Fruit fly (Drosophila melanogaster) whole organism, embryonic: ENCODE data around the gene Ir25a.

ENCODE experiments used
- Antp ChIP-seq: fragments of 200-800 bp; sonication (Bioruptor generic); optimal IDR thresholded peaks from 3 replicates; lab custom pipeline; 2016; ENCODE audit warnings: missing biosample characterization, missing genetic modification characterization
- CG11093 ChIP-seq: fragments of 200-800 bp; sonication (Bioruptor generic); IDR thresholded peaks from 3 replicates; pipeline ENCODE4 v1.3.6; 2022; ENCODE audit warnings: missing biosample characterization, missing genetic modification characterization
- CG11695 ChIP-seq: fragments of 200-800 bp; sonication (Bioruptor generic); IDR thresholded peaks from 3 replicates; pipeline ENCODE4 v1.3.6; 2022; ENCODE audit warnings: missing biosample characterization, missing genetic modification characterization
- CG12071 ChIP-seq: fragments of 200-800 bp; sonication (Bioruptor generic); optimal IDR thresholded peaks from 3 replicates; lab custom pipeline; 2018; ENCODE audit warnings: missing biosample characterization, mild to moderate bottlenecking, missing genetic modification characterization
- CG14667 ChIP-seq: fragments of 200-800 bp; sonication (Bioruptor generic); IDR thresholded peaks from 2 replicates; pipeline ENCODE4 v1.3.6; 2022; ENCODE audit warnings: missing biosample characterization, missing genetic modification characterization
- CG17829 ChIP-seq: fragments of 200-800 bp; optimal IDR thresholded peaks from 2 replicates; lab custom pipeline; 2019; ENCODE audit warnings: missing biosample characterization, mild to moderate bottlenecking, missing genetic modification characterization, moderate library complexity
- CG18262 ChIP-seq: fragments of 200-800 bp; optimal IDR thresholded peaks from 3 replicates; lab custom pipeline; 2019; ENCODE audit warnings: missing biosample characterization, mild to moderate bottlenecking, missing genetic modification characterization, moderate library complexity
- CG18599 ChIP-seq: fragments of 200-800 bp; sonication (Bioruptor generic); optimal IDR thresholded peaks from 3 replicates; lab custom pipeline; 2017; ENCODE audit warnings: missing biosample characterization, missing genetic modification characterization, mild to moderate bottlenecking, moderate library complexity, missing genetic modification reagents
- CG2678 ChIP-seq: fragments of 200-800 bp; sonication (Bioruptor generic); optimal IDR thresholded peaks from 3 replicates; lab custom pipeline; 2019; ENCODE audit warnings: missing biosample characterization, mild to moderate bottlenecking, missing genetic modification characterization, moderate library complexity
- CG2875 ChIP-seq: fragments of 200-800 bp; sonication (Bioruptor generic); optimal IDR thresholded peaks from 2 replicates; lab custom pipeline; 2017; ENCODE audit warnings: missing biosample characterization, mild to moderate bottlenecking, missing genetic modification characterization, missing genetic modification reagents
- CG3163 ChIP-seq: fragments of 200-800 bp; sonication (Bioruptor generic); optimal IDR thresholded peaks from 3 replicates; lab custom pipeline; 2016; ENCODE audit warnings: missing biosample characterization, missing genetic modification characterization
- CG32772 ChIP-seq: fragments of 200-800 bp; sonication (Bioruptor generic); IDR thresholded peaks from 2 replicates; pipeline ENCODE4 v1.3.6; 2022; ENCODE audit warnings: missing biosample characterization, missing genetic modification characterization
- CG34422 ChIP-seq: fragments of 200-800 bp; sonication (Bioruptor generic); IDR thresholded peaks from 3 replicates; pipeline ENCODE4 v1.3.6; 2022; ENCODE audit warnings: missing biosample characterization, missing genetic modification characterization
- CG4404 ChIP-seq: fragments of 200-800 bp; sonication (Bioruptor generic); IDR thresholded peaks from 2 replicates; pipeline ENCODE4 v1.3.6; 2022; ENCODE audit warnings: missing biosample characterization, missing genetic modification characterization
- CG6272 ChIP-seq: fragments of 200-800 bp; sonication (Bioruptor generic); IDR thresholded peaks from 2 replicates; pipeline ENCODE4 v1.3.6; 2022; ENCODE audit warnings: missing biosample characterization, missing genetic modification characterization
- CG9797 ChIP-seq: fragments of 200-800 bp; sonication (Bioruptor generic); optimal IDR thresholded peaks from 3 replicates; lab custom pipeline; 2018; ENCODE audit warnings: missing biosample characterization, mild to moderate bottlenecking, missing genetic modification characterization
- CG9932 ChIP-seq: fragments of 200-800 bp; sonication (Bioruptor generic); IDR thresholded peaks from 2 replicates; pipeline ENCODE4 v1.3.6; 2022; ENCODE audit warnings: missing biosample characterization, missing genetic modification characterization
- Dip2 ChIP-seq: fragments of 200-800 bp; sonication (Bioruptor generic); IDR thresholded peaks from 2 replicates; pipeline ENCODE4 v1.3.6; 2022; ENCODE audit warnings: missing biosample characterization, missing genetic modification characterization
- E2f1 ChIP-seq: fragments of 200-800 bp; sonication (Bioruptor generic); IDR thresholded peaks from 2 replicates; pipeline ENCODE4 v1.3.6; 2022; ENCODE audit warnings: missing biosample characterization, missing genetic modification characterization
- Fer1 ChIP-seq: fragments of 200-800 bp; sonication (Bioruptor generic); optimal IDR thresholded peaks from 2 replicates; lab custom pipeline; 2017; ENCODE audit warnings: missing biosample characterization, mild to moderate bottlenecking, missing genetic modification characterization
- Fer3 ChIP-seq: fragments of 200-800 bp; sonication (Bioruptor generic); optimal IDR thresholded peaks from 2 replicates; lab custom pipeline; 2018; ENCODE audit warnings: missing biosample characterization, mild to moderate bottlenecking, missing genetic modification characterization, moderate library complexity
- HHEX ChIP-seq: fragments of 200-800 bp; sonication (Bioruptor generic); optimal IDR thresholded peaks from 3 replicates; lab custom pipeline; 2017; ENCODE audit warnings: missing biosample characterization, mild to moderate bottlenecking, missing genetic modification characterization, missing genetic modification reagents
- Hr51 ChIP-seq, 2 experiments: fragments of 200-800 bp; sonication (Bioruptor generic); optimal IDR thresholded peaks; 2 replicates in 1 of 2; 3 replicates in 1 of 2; lab custom pipeline; 2016 to 2018; ENCODE audit warnings: missing biosample characterization in 2 of 2, missing genetic modification characterization in 2 of 2, mild to moderate bottlenecking in 1 of 2, moderate library complexity in 1 of 2
- Mrtf ChIP-seq: fragments of 200-800 bp; sonication (Bioruptor generic); IDR thresholded peaks from 3 replicates; pipeline ENCODE4 v1.3.6; 2022; ENCODE audit warnings: missing biosample characterization, missing genetic modification characterization
- Oli ChIP-seq: fragments of 200-800 bp; sonication (Bioruptor generic); optimal IDR thresholded peaks from 2 replicates; lab custom pipeline; 2018; ENCODE audit warnings: missing biosample characterization, mild to moderate bottlenecking, missing genetic modification characterization, moderate library complexity
- Rx ChIP-seq: fragments of 200-800 bp; sonication (Bioruptor generic); IDR thresholded peaks from 2 replicates; pipeline ENCODE4 v1.3.6; 2022; ENCODE audit warnings: missing biosample characterization, missing genetic modification characterization
- Xrp1 ChIP-seq: fragments of 200-800 bp; sonication (Bioruptor generic); IDR thresholded peaks from 2 replicates; pipeline ENCODE4 v1.3.6; 2022; ENCODE audit warnings: missing biosample characterization, missing genetic modification characterization
- bowl ChIP-seq: fragments of 200-800 bp; sonication (Bioruptor generic); IDR thresholded peaks from 2 replicates; pipeline ENCODE4 v1.3.6; 2022; ENCODE audit warnings: missing biosample characterization, missing genetic modification characterization
- ci ChIP-seq: fragments of 200-800 bp; sonication (Bioruptor generic); IDR thresholded peaks from 3 replicates; pipeline ENCODE4 v1.3.6; 2022; ENCODE audit warnings: missing biosample characterization, missing genetic modification characterization
- cwo ChIP-seq: fragments of 200-800 bp; sonication (Bioruptor generic); optimal IDR thresholded peaks from 3 replicates; lab custom pipeline; 2017; ENCODE audit warnings: missing biosample characterization, missing genetic modification characterization, mild to moderate bottlenecking, moderate library complexity, missing genetic modification reagents
- disco-r ChIP-seq: fragments of 200-800 bp; sonication (Bioruptor generic); optimal IDR thresholded peaks from 2 replicates; lab custom pipeline; 2016; ENCODE audit warnings: missing biosample characterization, missing genetic modification characterization
- dmrt99B ChIP-seq: fragments of 200-800 bp; sonication (Bioruptor generic); optimal IDR thresholded peaks from 2 replicates; lab custom pipeline; 2018; ENCODE audit warnings: missing biosample characterization, mild to moderate bottlenecking, missing genetic modification characterization, moderate library complexity
- dysf ChIP-seq: fragments of 200-800 bp; sonication (Bioruptor generic); IDR thresholded peaks from 3 replicates; pipeline ENCODE4 v1.3.6; 2022; ENCODE audit warnings: missing biosample characterization, missing genetic modification characterization
- fd96Cb ChIP-seq: fragments of 200-800 bp; sonication (Bioruptor generic); optimal IDR thresholded peaks from 2 replicates; lab custom pipeline; 2018; ENCODE audit warnings: missing biosample characterization, mild to moderate bottlenecking, missing genetic modification characterization, moderate library complexity
- fu2 ChIP-seq: fragments of 200-800 bp; sonication (Bioruptor generic); optimal IDR thresholded peaks from 2 replicates; lab custom pipeline; 2016; ENCODE audit warnings: missing biosample characterization, missing genetic modification characterization
- grau ChIP-seq: fragments of 200-800 bp; optimal IDR thresholded peaks from 3 replicates; lab custom pipeline; 2019; ENCODE audit warnings: missing biosample characterization, mild to moderate bottlenecking, missing genetic modification characterization, moderate library complexity
- hbn ChIP-seq: fragments of 200-800 bp; sonication (Bioruptor generic); IDR thresholded peaks from 2 replicates; pipeline ENCODE4 v1.3.6; 2022; ENCODE audit warnings: missing biosample characterization, missing genetic modification characterization; ENCODE audit not compliant: partially characterized antibody
- ind ChIP-seq: fragments of 200-800 bp; sonication (Bioruptor generic); optimal IDR thresholded peaks from 3 replicates; lab custom pipeline; 2016; ENCODE audit warnings: missing biosample characterization, missing genetic modification characterization
- kay ChIP-seq: fragments of 200-800 bp; sonication (Bioruptor generic); optimal IDR thresholded peaks from 2 replicates; lab custom pipeline; 2016; ENCODE audit warnings: missing biosample characterization, missing genetic modification characterization
- lilli ChIP-seq: fragments of 200-800 bp; sonication (Bioruptor generic); optimal IDR thresholded peaks from 3 replicates; lab custom pipeline; 2016; ENCODE audit warnings: missing biosample characterization, missing genetic modification characterization
- lmd ChIP-seq: fragments of 200-800 bp; sonication (Bioruptor generic); IDR thresholded peaks from 2 replicates; pipeline ENCODE4 v1.3.6; 2022; ENCODE audit warnings: missing biosample characterization, missing genetic modification characterization
- odd ChIP-seq: fragments of 200-800 bp; sonication (Bioruptor generic); optimal IDR thresholded peaks from 2 replicates; lab custom pipeline; 2017; ENCODE audit warnings: missing biosample characterization, mild to moderate bottlenecking, missing genetic modification characterization
- phol ChIP-seq: fragments of 200-800 bp; sonication (Bioruptor generic); optimal IDR thresholded peaks from 3 replicates; lab custom pipeline; 2018; ENCODE audit warnings: missing biosample characterization, mild to moderate bottlenecking, missing genetic modification characterization, moderate library complexity
- pzg ChIP-seq: fragments of 200-800 bp; sonication (Bioruptor generic); optimal IDR thresholded peaks from 3 replicates; lab custom pipeline; 2018; ENCODE audit warnings: missing biosample characterization, mild to moderate bottlenecking, missing genetic modification characterization, moderate library complexity
- ro ChIP-seq: fragments of 200-800 bp; sonication (Bioruptor generic); IDR thresholded peaks from 2 replicates; pipeline ENCODE4 v1.3.6; 2022; ENCODE audit warnings: missing biosample characterization, missing genetic modification characterization
- row ChIP-seq: fragments of 200-800 bp; sonication (Bioruptor generic); IDR thresholded peaks from 3 replicates; pipeline ENCODE4 v1.3.6; 2022; ENCODE audit warnings: missing biosample characterization, missing genetic modification characterization
- sisA ChIP-seq: fragments of 200-800 bp; sonication (Bioruptor generic); IDR thresholded peaks from 2 replicates; pipeline ENCODE4 v1.3.6; 2022; ENCODE audit warnings: missing biosample characterization, missing genetic modification characterization
- slp2 ChIP-seq: fragments of 200-800 bp; sonication (Bioruptor generic); optimal IDR thresholded peaks from 2 replicates; lab custom pipeline; 2016; ENCODE audit warnings: missing biosample characterization, missing genetic modification characterization
- sob ChIP-seq: fragments of 200-800 bp; sonication (Bioruptor generic); IDR thresholded peaks from 2 replicates; pipeline ENCODE4 v1.3.6; 2022; ENCODE audit warnings: missing biosample characterization, missing genetic modification characterization
- toy ChIP-seq: fragments of 200-800 bp; sonication (Bioruptor generic); IDR thresholded peaks from 2 replicates; pipeline ENCODE4 v1.3.6; 2022; ENCODE audit warnings: missing biosample characterization, missing genetic modification characterization
- z ChIP-seq: fragments of 200-800 bp; sonication (Bioruptor generic); IDR thresholded peaks from 3 replicates; pipeline ENCODE4 v1.3.6; 2022; ENCODE audit warnings: missing biosample characterization, missing genetic modification characterization

The Ir25a gene

DNA sequence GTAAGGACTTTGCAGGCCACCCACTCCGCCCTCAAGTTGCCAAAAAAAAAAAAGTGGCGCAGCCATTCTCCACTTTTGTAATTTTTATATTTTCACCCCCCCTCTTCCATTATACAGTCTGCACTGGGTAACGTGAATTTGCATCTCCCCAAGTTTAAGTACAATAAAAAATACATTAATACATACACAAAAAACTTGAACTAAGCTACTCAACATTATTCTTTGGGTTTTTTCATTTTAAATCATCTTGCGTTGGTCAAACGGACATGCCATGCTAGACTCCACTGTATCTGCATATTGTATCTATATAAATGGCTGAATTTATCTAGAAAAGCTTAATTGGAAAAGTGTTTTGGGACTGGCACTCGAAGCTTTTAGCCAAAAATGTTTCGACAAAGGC, 26.4 kb upstream of the Ir25a start (continued):
- TF ChIP-seq CG12071 (GFP tag; lab: Kevin White, UChicago) (peak; percentile 45), Mrtf (GFP tag; lab: Robert Waterston, UW) (0 out of 3 replicates have a peak, but pooled peaks have one; percentile 56), kay (no peak), CG32772 (0 out of 2 replicates have a peak, but pooled peaks have one; percentile 25), Fer1 (GFP tag; lab: Kevin White, UChicago) (peak; percentile 64), CG17829 (no peak), CG14667 (GFP tag; lab: Robert Waterston, UW) (peak; percentile 54), Antp (GFP tag; lab: Kevin White, UChicago) (no peak), Fer3 (tag; lab: Kevin White, UChicago) (peak; percentile 63), grau (tag; lab: Kevin White, UChicago) (peak; percentile 60), odd (GFP tag; lab: Kevin White, UChicago) (no peak), disco-r (GFP tag; lab: Kevin White, UChicago) (no peak), CG9932 (GFP tag; lab: Robert Waterston, UW) (peak; percentile 55), row (GFP tag; lab: Robert Waterston, UW) (peak; percentile 65), fu2 (GFP tag; lab: Kevin White, UChicago) (no peak), ci (GFP tag; lab: Robert Waterston, UW) (0 out of 3 replicates have a peak, but pooled peaks have one; percentile 46), toy (GFP tag; lab: Robert Waterston, UW) (peak; percentile 42; the same call in 1 of the 2 replicates), HHEX (GFP tag; lab: Kevin White, UChicago) (peak; percentile 7), cwo (GFP tag; lab: Kevin White, UChicago) (peak; percentile 55), Xrp1 (peak; percentile 66), pzg (GFP tag; lab: Kevin White, UChicago) (no peak), CG2678 (tag; lab: Kevin White, UChicago) (peak; percentile 70), CG3163 (no peak), Oli (tag; lab: Kevin White, UChicago) (peak; percentile 6), lilli (peak; percentile 48), hbn (GFP tag; lab: Robert Waterston, UW) (no peak), CG18599 (GFP tag; lab: Kevin White, UChicago) (peak; percentile 78), ind (GFP tag; lab: Kevin White, UChicago) (peak; percentile 54), CG4404 (GFP tag; lab: Robert Waterston, UW) (peak; percentile 31; the same call in 1 of the 2 replicates), dysf (GFP tag; lab: Robert Waterston, UW) (peak; percentile 46; the same call in 1 of the 3 replicates), slp2 (GFP tag; lab: Kevin White, UChicago) (no peak), E2f1 (GFP tag; lab: Robert Waterston, UW) (peak; percentile 50; the same call in 1 of the 2 replicates), sisA (peak; percentile 58), phol (tag; lab: Kevin White, UChicago) (peak; percentile 42), CG9797 (GFP tag; lab: Kevin White, UChicago) (no peak), lmd (GFP tag; lab: Robert Waterston, UW) (peak; percentile 23; the same call in 1 of the 2 replicates), CG34422 (GFP tag; lab: Robert Waterston, UW) (peak; percentile 52; the same call in 2 of the 3 replicates), Dip2 (no peak), ro (GFP tag; lab: Robert Waterston, UW) (no peak), bowl (GFP tag; lab: Robert Waterston, UW) (no peak), CG6272 (peak; percentile 50; the same call in 1 of the 2 replicates), CG11093 (peak; percentile 36; the same call in 1 of the 3 replicates), Hr51 (GFP tag; optimal IDR thresholded peaks at IDR 0.05; lab: Kevin White, UChicago) (peak in 1 of 2 experiments; percentile 10), Rx (peak; percentile 57; the same call in 1 of the 2 replicates), CG18262 (tag; lab: Kevin White, UChicago) (peak; percentile 27), CG11695 (GFP tag; lab: Robert Waterston, UW) (0 out of 3 replicates have a peak, but pooled peaks have one; percentile 27), dmrt99B (peak; percentile 65), CG2875 (GFP tag; lab: Kevin White, UChicago) (no peak), z (GFP tag; lab: Robert Waterston, UW) (no peak), sob (GFP tag; lab: Robert Waterston, UW) (0 out of 2 replicates have a peak, but pooled peaks have one; percentile 37), fd96Cb (tag; lab: Kevin White, UChicago) (peak; percentile 38)
